Worm (Caenorhabditis elegans) whole organism, L1 larva: ENCODE measurements around the gene Y40B10A.5.

Experiments
- C16A3.4 ChIP-seq: fragments of 150-350 bp; optimal IDR thresholded peaks from 2 replicates; lab custom pipeline; 2014; ENCODE audit warnings: missing biosample characterization, missing genetic modification characterization
- F16B12.6 ChIP-seq: fragments of 150-350 bp; optimal IDR thresholded peaks from 2 replicates; lab custom pipeline; 2014; ENCODE audit warnings: missing biosample characterization, missing genetic modification characterization
- aha-1 ChIP-seq: fragments of 150-350 bp; optimal IDR thresholded peaks from 2 replicates; lab custom pipeline; 2014; ENCODE audit warnings: missing biosample characterization, missing genetic modification characterization
- aly-2 ChIP-seq: fragments of 150-350 bp; optimal IDR thresholded peaks from 2 replicates; lab custom pipeline; 2014; ENCODE audit warnings: missing biosample characterization, missing genetic modification characterization
- ama-1 ChIP-seq: fragments of 150-350 bp; optimal IDR thresholded peaks from 2 replicates; lab custom pipeline; 2014
- ceh-8 ChIP-seq: fragments of 200-800 bp; sonication (Bioruptor generic); optimal IDR thresholded peaks from 2 replicates; lab custom pipeline; 2018; ENCODE audit warnings: mild to moderate bottlenecking, missing genetic modification characterization, moderate library complexity, missing compliant biosample characterization
- ceh-82 ChIP-seq, 3 experiments: fragments of 150-350 bp in 1 of 3; sonication (generic microtip) in 2 of 3; optimal IDR thresholded peaks; 2 replicates each; lab custom pipeline; 2014 to 2017; ENCODE audit warnings: missing biosample characterization in 3 of 3, missing genetic modification characterization in 3 of 3
- ceh-88 ChIP-seq: fragments of 200-800 bp; sonication (Bioruptor generic); IDR thresholded peaks from 2 replicates; pipeline ENCODE4 v1.3.6; 2022; ENCODE audit warnings: missing genetic modification characterization, missing compliant biosample characterization
- ceh-90 ChIP-seq: sonication (generic microtip); optimal IDR thresholded peaks from 2 replicates; lab custom pipeline; 2016; ENCODE audit warnings: missing genetic modification characterization, missing compliant biosample characterization
- ces-1 ChIP-seq: fragments of 150-350 bp; optimal IDR thresholded peaks from 2 replicates; lab custom pipeline; 2014; ENCODE audit warnings: missing biosample characterization, missing genetic modification reagents, missing genetic modification characterization
- dsc-1 ChIP-seq: sonication (generic microtip); optimal IDR thresholded peaks from 2 replicates; lab custom pipeline; 2016; ENCODE audit warnings: mild to moderate bottlenecking, missing genetic modification characterization, missing compliant biosample characterization
- efl-1 ChIP-seq, 4 experiments: fragments of 150-350 bp; optimal IDR thresholded peaks in 3 of 4; peaks in 1 of 4; 1 replicate in 1 of 4; 2 replicates in 3 of 4; lab custom pipeline; 2014; ENCODE audit warnings: missing biosample characterization in 2 of 4, missing genetic modification characterization in 2 of 4, missing genetic modification reagents in 2 of 4
- efl-3 ChIP-seq: fragments of 200-800 bp; sonication (Bioruptor generic); optimal IDR thresholded peaks from 2 replicates; lab custom pipeline; 2018; ENCODE audit warnings: mild to moderate bottlenecking, missing genetic modification characterization, missing compliant biosample characterization
- elt-2 ChIP-seq: sonication (generic microtip); optimal IDR thresholded peaks from 2 replicates; lab custom pipeline; 2016; ENCODE audit warnings: missing genetic modification characterization, mild to moderate bottlenecking, inconsistent platforms, missing compliant biosample characterization, missing genetic modification reagents
- elt-3 ChIP-seq, 6 experiments: fragments of 150-350 bp in 1 of 6; sonication (generic microtip); optimal IDR thresholded peaks; 2 replicates each; lab custom pipeline; 2017 to 2018; ENCODE audit warnings: missing biosample characterization in 6 of 6, missing genetic modification characterization in 6 of 6, inconsistent platforms in 1 of 6
- ets-5 ChIP-seq: fragments of 200-800 bp; sonication (Bioruptor generic); IDR thresholded peaks from 2 replicates; pipeline ENCODE4 v1.3.6; 2022; ENCODE audit warnings: missing genetic modification characterization, missing compliant biosample characterization
- fkh-10 ChIP-seq: sonication (generic microtip); optimal IDR thresholded peaks from 2 replicates; lab custom pipeline; 2017; ENCODE audit warnings: missing biosample characterization, missing genetic modification reagents, missing genetic modification characterization
- fkh-4 ChIP-seq: sonication (generic microtip); optimal IDR thresholded peaks from 2 replicates; lab custom pipeline; 2016; ENCODE audit warnings: missing compliant biosample characterization, missing genetic modification characterization, borderline replicate concordance
- fos-1 ChIP-seq: fragments of 150-350 bp; optimal IDR thresholded peaks from 2 replicates; lab custom pipeline; 2014; ENCODE audit warnings: missing biosample characterization, missing genetic modification characterization
- hlh-17 ChIP-seq: fragments of 200-800 bp; sonication (Bioruptor generic); optimal IDR thresholded peaks from 2 replicates; lab custom pipeline; 2018; ENCODE audit warnings: missing genetic modification characterization, mild to moderate bottlenecking, missing compliant biosample characterization, moderate library complexity, borderline replicate concordance
- irx-1 ChIP-seq: sonication (generic microtip); optimal IDR thresholded peaks from 2 replicates; lab custom pipeline; 2016; ENCODE audit warnings: missing genetic modification characterization, missing compliant biosample characterization
- isw-1 ChIP-seq: fragments of 200-800 bp; sonication (Bioruptor generic); IDR thresholded peaks from 2 replicates; pipeline ENCODE4 v1.3.6; 2022; ENCODE audit warnings: missing genetic modification characterization, missing compliant biosample characterization
- jun-1 ChIP-seq: fragments of 150-350 bp; optimal IDR thresholded peaks from 2 replicates; lab custom pipeline; 2014; ENCODE audit warnings: missing biosample characterization, missing genetic modification reagents, missing genetic modification characterization
- lin-14 ChIP-seq: fragments of 200-800 bp; sonication (Bioruptor generic); optimal IDR thresholded peaks from 2 replicates; lab custom pipeline; 2018; ENCODE audit warnings: mild to moderate bottlenecking, missing genetic modification characterization, moderate library complexity, missing compliant biosample characterization
- lin-35 ChIP-seq, 2 experiments: fragments of 150-350 bp; optimal IDR thresholded peaks; 2 replicates each; lab custom pipeline; 2014; ENCODE audit warnings: missing biosample characterization in 2 of 2, missing genetic modification characterization in 2 of 2, missing genetic modification reagents in 2 of 2
- lin-39 ChIP-seq: fragments of 150-350 bp; optimal IDR thresholded peaks from 2 replicates; lab custom pipeline; 2014; ENCODE audit warnings: missing biosample characterization, missing genetic modification reagents, missing genetic modification characterization
- lir-3 ChIP-seq: sonication (generic microtip); optimal IDR thresholded peaks from 2 replicates; lab custom pipeline; 2016; ENCODE audit warnings: mild to moderate bottlenecking, missing genetic modification characterization, moderate library complexity, missing compliant biosample characterization; ENCODE audit not compliant: poor library complexity
- lsy-2 ChIP-seq, 2 experiments: fragments of 150-350 bp; optimal IDR thresholded peaks; 2 replicates each; lab custom pipeline; 2014; ENCODE audit warnings: missing biosample characterization in 2 of 2, missing genetic modification characterization in 2 of 2
- mdl-1 ChIP-seq, 2 experiments: fragments of 150-350 bp; optimal IDR thresholded peaks; 2 replicates each; lab custom pipeline; 2014 to 2017; ENCODE audit warnings: missing biosample characterization in 2 of 2, missing genetic modification characterization in 2 of 2, inconsistent platforms in 1 of 2
- mef-2 ChIP-seq: fragments of 150-350 bp; optimal IDR thresholded peaks from 2 replicates; lab custom pipeline; 2014; ENCODE audit warnings: missing biosample characterization, missing genetic modification characterization
- nhr-11 ChIP-seq: fragments of 150-350 bp; optimal IDR thresholded peaks from 2 replicates; lab custom pipeline; 2014; ENCODE audit warnings: missing biosample characterization, missing genetic modification characterization
- nhr-19 ChIP-seq: fragments of 200-800 bp; sonication (Bioruptor generic); conservative IDR thresholded peaks from 2 replicates; pipeline ENCODE4 v1.3.6; 2022; ENCODE audit warnings: missing genetic modification characterization, missing compliant biosample characterization
- nhr-47 ChIP-seq: sonication (generic microtip); optimal IDR thresholded peaks from 2 replicates; lab custom pipeline; 2016; ENCODE audit warnings: mild to moderate bottlenecking, missing genetic modification characterization, moderate library complexity, missing compliant biosample characterization
- nhr-71 ChIP-seq: sonication (generic microtip); optimal IDR thresholded peaks from 2 replicates; lab custom pipeline; 2016; ENCODE audit warnings: mild to moderate bottlenecking, missing genetic modification characterization, moderate library complexity, missing compliant biosample characterization
- nhr-84 ChIP-seq: sonication (generic microtip); optimal IDR thresholded peaks from 2 replicates; lab custom pipeline; 2017; ENCODE audit warnings: missing biosample characterization, missing genetic modification characterization
- nhr-85 ChIP-seq: sonication (generic microtip); peaks from one replicate; lab custom pipeline; 2016; ENCODE audit warnings: missing genetic modification characterization, inconsistent platforms, missing compliant biosample characterization
- pag-3 ChIP-seq: sonication (generic microtip); optimal IDR thresholded peaks from 2 replicates; lab custom pipeline; 2017; ENCODE audit warnings: missing genetic modification characterization, mild to moderate bottlenecking, missing compliant biosample characterization, antibody characterized with exemption, borderline replicate concordance; ENCODE audit not compliant: insufficient read depth
- pax-3 ChIP-seq: fragments of 200-800 bp; sonication (Bioruptor generic); optimal IDR thresholded peaks from 2 replicates; lab custom pipeline; 2018; ENCODE audit warnings: mild to moderate bottlenecking, missing genetic modification characterization, moderate library complexity, missing compliant biosample characterization
- pqm-1 ChIP-seq: sonication (generic microtip); optimal IDR thresholded peaks from 3 replicates; lab custom pipeline; 2017; ENCODE audit warnings: missing biosample characterization, missing genetic modification characterization
- rnt-1 ChIP-seq: sonication (generic microtip); optimal IDR thresholded peaks from 2 replicates; lab custom pipeline; 2016; ENCODE audit warnings: mild to moderate bottlenecking, missing genetic modification characterization, moderate library complexity, missing compliant biosample characterization
- snu-23 ChIP-seq: sonication (generic microtip); optimal IDR thresholded peaks from 2 replicates; lab custom pipeline; 2016; ENCODE audit warnings: missing genetic modification characterization, missing compliant biosample characterization
- sptf-1 ChIP-seq: fragments of 150-350 bp; optimal IDR thresholded peaks from 2 replicates; lab custom pipeline; 2014; ENCODE audit warnings: missing biosample characterization, missing genetic modification characterization
- sup-37 ChIP-seq: fragments of 200-800 bp; sonication (Bioruptor generic); optimal IDR thresholded peaks from 2 replicates; lab custom pipeline; 2018; ENCODE audit warnings: mild to moderate bottlenecking, missing genetic modification characterization, missing compliant biosample characterization
- tbx-2 ChIP-seq: sonication (generic microtip); optimal IDR thresholded peaks from 2 replicates; lab custom pipeline; 2016; ENCODE audit warnings: missing genetic modification characterization, missing compliant biosample characterization
- unc-30 ChIP-seq: sonication (generic microtip); optimal IDR thresholded peaks from 2 replicates; lab custom pipeline; 2017; ENCODE audit warnings: missing biosample characterization, missing genetic modification characterization
- unc-62 ChIP-seq: fragments of 150-350 bp; optimal IDR thresholded peaks from 2 replicates; lab custom pipeline; 2014; ENCODE audit warnings: missing biosample characterization, missing genetic modification reagents, missing genetic modification characterization
- ztf-11 ChIP-seq, 2 experiments: sonication (generic microtip); optimal IDR thresholded peaks; 2 replicates each; lab custom pipeline; 2016 to 2017; ENCODE audit warnings: missing genetic modification characterization in 2 of 2, missing biosample characterization in 1 of 2, missing compliant biosample characterization in 1 of 2

Y40B10A.5 gene

DNA sequence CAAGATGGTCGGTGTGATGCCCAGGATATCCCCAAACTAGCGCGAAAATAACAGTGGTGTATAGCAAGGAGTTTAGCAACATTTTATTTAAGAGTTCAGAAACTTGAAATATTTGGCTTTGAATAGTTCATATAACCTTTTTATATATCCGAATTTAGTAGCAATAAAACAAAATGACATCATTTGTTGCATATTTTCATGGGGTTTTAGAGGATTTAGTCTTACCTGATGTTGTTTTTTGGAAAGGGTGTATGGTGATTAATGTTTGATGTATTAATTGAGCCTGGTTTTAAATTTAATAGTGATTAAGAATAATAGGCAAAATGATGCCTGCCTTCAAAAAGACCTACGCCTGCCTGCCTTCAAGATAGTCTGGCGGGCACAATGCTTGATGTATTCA lies 29.4 kb downstream of the Y40B10A.5 start, which contains the start of gene F59A7.2:
TSS of gene F59A7.2 (minus strand) at position 101 of the 400 bp plus-strand sequence.
- TF ChIP-seq elt-3 (tag; optimal IDR thresholded peaks at IDR 0.05; lab: Kevin White, UChicago) (no peak), jun-1 (tag; lab: Kevin White, UChicago) (no peak), aha-1 (tag; lab: Kevin White, UChicago) (no peak), fkh-4 (tag; lab: Kevin White, UChicago) (no peak), ceh-82 (tag; optimal IDR thresholded peaks at IDR 0.05; lab: Kevin White, UChicago) (no peak), F16B12.6 (tag; lab: Kevin White, UChicago) (no peak), lin-39 (no peak), dsc-1 (tag; lab: Kevin White, UChicago) (no peak), sup-37 (GFP tag; lab: Kevin White, UChicago) (no peak), sptf-1 (no peak), fkh-10 (no peak), ets-5 (no peak), ama-1 (lab: Kevin White, UChicago) (no peak)

DNA sequence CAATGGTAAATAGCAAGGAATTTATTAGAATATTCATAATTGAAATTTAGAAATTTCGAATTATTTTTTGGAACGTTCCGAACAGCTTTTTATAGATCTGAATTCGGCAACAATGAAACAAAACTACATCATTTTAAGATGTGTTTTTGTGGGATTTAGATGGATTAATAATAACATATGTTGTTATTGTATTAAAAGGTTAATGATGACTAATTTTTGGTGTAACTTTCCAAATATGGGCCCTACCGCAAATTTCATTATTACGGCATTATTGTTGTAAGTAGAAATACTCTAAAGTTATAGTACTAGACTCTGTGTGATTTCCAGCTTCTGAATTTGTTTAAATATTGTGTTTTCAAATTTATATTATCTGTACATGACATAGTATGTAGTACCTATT lies 32.0 kb downstream of the Y40B10A.5 start, which contains the start of gene F59A7.11:
TSS of gene F59A7.11 (minus strand) at position 101 of the 400 bp plus-strand sequence.
- TF ChIP-seq pag-3 (tag; lab: Kevin White, UChicago) (no peak), unc-30 (tag; lab: Kevin White, UChicago) (no peak), lir-3 (tag; lab: Kevin White, UChicago) (no peak), nhr-84 (tag; lab: Kevin White, UChicago) (no peak)

DNA sequence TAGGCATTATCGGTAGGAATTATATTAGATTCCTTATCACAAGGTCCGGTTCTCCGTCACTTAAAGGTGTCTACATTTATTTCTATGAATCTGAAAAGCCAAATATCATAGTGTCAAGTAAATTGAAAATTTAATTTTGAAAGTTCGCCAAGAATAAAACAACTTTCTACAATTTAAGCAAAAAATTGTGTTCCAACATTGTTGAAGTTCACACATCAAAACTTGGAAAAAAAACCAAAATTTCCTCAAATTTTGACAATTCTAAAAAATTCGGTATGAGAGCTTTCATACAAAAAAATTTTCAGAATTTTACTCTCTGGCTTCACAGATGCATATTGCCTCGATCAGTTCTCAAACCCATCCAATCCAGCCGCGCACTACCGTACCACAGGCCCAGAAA lies 34.1 kb downstream of the Y40B10A.5 start, which contains the start of gene F59A7.7:
TSS of gene F59A7.7 (plus strand) at position 301 of the 400 bp plus-strand sequence.
- TF ChIP-seq irx-1 (tag; lab: Kevin White, UChicago) (no peak), efl-3 (GFP tag; lab: Kevin White, UChicago) (no peak), elt-2 (tag; lab: Kevin White, UChicago) (no peak), unc-62 (no peak), tbx-2 (tag; lab: Kevin White, UChicago) (no peak), efl-1 (optimal IDR thresholded peaks at IDR 0.05; lab: Kevin White, UChicago) (no peak), efl-1 (GFP tag; optimal IDR thresholded peaks at IDR 0.05 in 1 of 2; lab: Kevin White, UChicago) (no peak), snu-23 (GFP tag; lab: Kevin White, UChicago) (no peak), aly-2 (tag; lab: Kevin White, UChicago) (no peak), fos-1 (no peak), nhr-71 (no peak), ceh-8 (no peak), ceh-88 (GFP tag; lab: Robert Waterston, UW) (no peak), mdl-1 (tag; optimal IDR thresholded peaks at IDR 0.05; lab: Kevin White, UChicago) (no peak), rnt-1 (tag; lab: Kevin White, UChicago) (no peak), elt-3 (tag; optimal IDR thresholded peaks at IDR 0.05; lab: Kevin White, UChicago) (no peak)

DNA sequence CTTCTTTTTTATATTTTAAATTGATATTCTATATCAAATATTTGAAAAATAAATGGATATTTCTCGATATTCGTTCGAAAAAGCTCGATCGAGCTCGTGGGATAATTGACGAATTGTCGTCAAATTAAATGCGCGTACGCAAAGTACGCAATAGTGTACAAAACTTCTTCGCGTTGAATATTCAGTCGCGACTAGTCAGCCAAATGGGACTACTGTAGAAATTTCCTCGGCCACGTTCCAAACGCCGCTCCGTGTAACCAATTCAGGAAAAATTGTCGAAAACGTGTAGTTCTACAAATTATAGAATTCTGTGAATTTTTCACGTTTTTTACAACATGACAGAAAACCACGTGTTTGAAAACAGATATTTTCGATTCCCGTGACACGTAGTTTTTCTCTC lies 37.4 kb downstream of the Y40B10A.5 start:
- TF ChIP-seq nhr-11 (tag; lab: Kevin White, UChicago) (no peak), unc-62 (no peak), lsy-2 (tag; optimal IDR thresholded peaks at IDR 0.05; lab: Kevin White, UChicago) (peak; percentile 82 to 97), irx-1 (tag; lab: Kevin White, UChicago) (no peak), pqm-1 (tag; lab: Kevin White, UChicago) (no peak), lin-39 (no peak), sptf-1 (no peak), fkh-10 (no peak), ceh-90 (tag; lab: Kevin White, UChicago) (no peak), nhr-47 (tag; lab: Kevin White, UChicago) (peak; percentile 69), C16A3.4 (tag; lab: Kevin White, UChicago) (no peak), mef-2 (tag; lab: Kevin White, UChicago) (no peak), efl-1 (optimal IDR thresholded peaks at IDR 0.05; lab: Kevin White, UChicago) (peak; percentile 83 to 87), efl-1 (GFP tag; optimal IDR thresholded peaks at IDR 0.05 in 1 of 2; lab: Kevin White, UChicago) (peak; percentile 38 to 95), hlh-17 (GFP tag; lab: Kevin White, UChicago) (no peak), lin-35 (GFP tag; optimal IDR thresholded peaks at IDR 0.05; lab: Kevin White, UChicago) (peak; percentile 19 to 78), nhr-85 (tag; lab: Kevin White, UChicago) (peak; percentile 94), nhr-19 (GFP tag; lab: Robert Waterston, UW) (peak; percentile 83), sup-37 (GFP tag; lab: Kevin White, UChicago) (no peak), isw-1 (GFP tag; lab: Robert Waterston, UW) (no peak), lin-14 (GFP tag; lab: Kevin White, UChicago) (no peak), ztf-11 (tag; optimal IDR thresholded peaks at IDR 0.05; lab: Kevin White, UChicago) (no peak), ces-1 (no peak), pax-3 (tag; lab: Kevin White, UChicago) (no peak)
